Worm (Caenorhabditis elegans): Measurements from ENCODE around the gene K08D8.12.

DNA sequence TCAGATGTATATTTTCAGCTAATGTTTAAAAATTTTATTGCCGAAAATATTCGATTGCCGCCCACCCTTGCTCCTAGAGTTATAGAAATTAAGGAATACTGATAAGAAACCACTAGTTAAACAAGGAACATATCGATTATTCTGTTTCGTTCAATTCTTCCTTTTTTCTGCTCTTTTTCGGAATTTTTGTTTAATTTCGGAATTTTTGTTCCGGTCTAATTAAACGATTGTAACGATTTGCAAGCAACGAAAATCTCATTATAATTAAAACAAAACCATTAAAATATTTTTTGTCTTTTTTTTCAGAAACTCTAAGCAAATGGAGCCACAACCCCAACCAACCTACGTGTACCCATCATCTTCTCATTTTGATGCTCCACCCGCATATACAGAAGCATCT is 1.1 kb upstream of the K08D8.12 start, which contains the start of gene K08D8.1:
- no peak for TF ChIP-seq W03F9.2 (tag; optimal IDR thresholded peaks at IDR 0.05)
- no peak for TF ChIP-seq dao-5 (tag; optimal IDR thresholded peaks at IDR 0.05)

All from whole organism, L4/young adult.